Worm (Caenorhabditis elegans) whole organism, young adult: ENCODE measurements around the gene nhr-202.

ENCODE experiments used
- D2030.7 ChIP-seq: fragments of 200-800 bp; sonication (Bioruptor generic); IDR thresholded peaks from 2 replicates; pipeline ENCODE4 v1.3.6; 2022; ENCODE audit warnings: missing genetic modification reagents, missing genetic modification characterization, missing compliant biosample characterization
- F23B12.7 ChIP-seq: sonication (generic microtip); optimal IDR thresholded peaks from 2 replicates; lab custom pipeline; 2017; ENCODE audit warnings: missing genetic modification characterization, mild to moderate bottlenecking, missing compliant biosample characterization, antibody characterized with exemption, moderate library complexity; ENCODE audit not compliant: insufficient read depth
- F37B4.10 ChIP-seq: fragments of 200-800 bp; sonication (Bioruptor generic); IDR thresholded peaks from 2 replicates; pipeline ENCODE4 v1.3.6; 2022; ENCODE audit warnings: missing genetic modification characterization, missing compliant biosample characterization
- F39B2.1 ChIP-seq: fragments of 200-800 bp; sonication (Bioruptor generic); IDR thresholded peaks from 2 replicates; pipeline ENCODE4 v1.3.6; 2022; ENCODE audit warnings: missing genetic modification reagents, missing genetic modification characterization, missing compliant biosample characterization
- K11D2.4 ChIP-seq: fragments of 200-800 bp; sonication (Bioruptor generic); IDR thresholded peaks from 2 replicates; pipeline ENCODE4 v1.3.6; 2022; ENCODE audit warnings: missing genetic modification reagents, missing genetic modification characterization, missing compliant biosample characterization
- T07F8.4 ChIP-seq: sonication (generic microtip); optimal IDR thresholded peaks from 2 replicates; lab custom pipeline; 2016; ENCODE audit warnings: mild to moderate bottlenecking, missing genetic modification characterization, moderate library complexity, missing compliant biosample characterization
- Y79H2A.3 ChIP-seq: fragments of 200-800 bp; sonication (Bioruptor generic); conservative IDR thresholded peaks from 2 replicates; pipeline ENCODE4 v1.3.6; 2022; ENCODE audit warnings: missing genetic modification reagents, missing genetic modification characterization, missing compliant biosample characterization
- akir-1 ChIP-seq: fragments of 200-800 bp; sonication (Bioruptor generic); optimal IDR thresholded peaks from 2 replicates; lab custom pipeline; 2018; ENCODE audit warnings: mild to moderate bottlenecking, missing genetic modification characterization, moderate library complexity, missing compliant biosample characterization
- atf-7 ChIP-seq: sonication (generic microtip); optimal IDR thresholded peaks from 2 replicates; lab custom pipeline; 2017; ENCODE audit warnings: mild to moderate bottlenecking, missing genetic modification characterization, missing compliant biosample characterization
- athp-1 ChIP-seq: sonication (generic microtip); optimal IDR thresholded peaks from 2 replicates; lab custom pipeline; 2017; ENCODE audit warnings: mild to moderate bottlenecking, missing genetic modification characterization, missing compliant biosample characterization
- ceh-40 ChIP-seq: fragments of 200-800 bp; sonication (Bioruptor generic); IDR thresholded peaks from 2 replicates; pipeline ENCODE4 v1.3.6; 2022; ENCODE audit warnings: missing genetic modification characterization, missing compliant biosample characterization
- ceh-58 ChIP-seq: fragments of 200-800 bp; sonication (Bioruptor generic); IDR thresholded peaks from 2 replicates; pipeline ENCODE4 v1.3.6; 2022; ENCODE audit warnings: missing genetic modification characterization, missing compliant biosample characterization
- ceh-91 ChIP-seq: fragments of 200-800 bp; sonication (Bioruptor generic); IDR thresholded peaks from 2 replicates; pipeline ENCODE4 v1.3.6; 2022; ENCODE audit warnings: missing genetic modification reagents, missing genetic modification characterization, missing compliant biosample characterization
- egrh-3 ChIP-seq: fragments of 200-800 bp; sonication (Bioruptor generic); IDR thresholded peaks from 2 replicates; pipeline ENCODE4 v1.3.6; 2022; ENCODE audit warnings: missing genetic modification reagents, missing genetic modification characterization, missing compliant biosample characterization
- ets-4 ChIP-seq: fragments of 200-800 bp; sonication (Bioruptor generic); optimal IDR thresholded peaks from 2 replicates; lab custom pipeline; 2018; ENCODE audit warnings: mild to moderate bottlenecking, missing genetic modification characterization, missing compliant biosample characterization
- hlh-26 ChIP-seq: fragments of 200-800 bp; sonication (Bioruptor generic); conservative IDR thresholded peaks from 2 replicates; pipeline ENCODE4 v1.3.6; 2022; ENCODE audit warnings: missing genetic modification reagents, missing genetic modification characterization, missing compliant biosample characterization
- let-526 ChIP-seq: fragments of 200-800 bp; sonication (Bioruptor generic); IDR thresholded peaks from 2 replicates; pipeline ENCODE4 v1.3.6; 2022; ENCODE audit warnings: missing genetic modification reagents, missing genetic modification characterization, missing compliant biosample characterization
- let-607 ChIP-seq, 2 experiments: fragments of 200-800 bp in 1 of 2; sonication (Bioruptor generic) in 1 of 2; sonication (generic microtip) in 1 of 2; optimal IDR thresholded peaks; 2 replicates each; lab custom pipeline; 2016 to 2018; ENCODE audit warnings: mild to moderate bottlenecking in 2 of 2, missing compliant biosample characterization in 2 of 2, missing genetic modification characterization in 2 of 2, moderate library complexity in 2 of 2, missing genotype in 1 of 2
- lsl-1 ChIP-seq: fragments of 200-800 bp; sonication (Bioruptor generic); optimal IDR thresholded peaks from 2 replicates; lab custom pipeline; 2018; ENCODE audit warnings: mild to moderate bottlenecking, missing genetic modification characterization, moderate library complexity, missing compliant biosample characterization
- madf-10 ChIP-seq: sonication (generic microtip); optimal IDR thresholded peaks from 2 replicates; lab custom pipeline; 2016; ENCODE audit warnings: mild to moderate bottlenecking, missing genetic modification characterization, missing compliant biosample characterization
- mxl-1 ChIP-seq: sonication (generic microtip); optimal IDR thresholded peaks from 2 replicates; lab custom pipeline; 2016; ENCODE audit warnings: missing genetic modification characterization, missing compliant biosample characterization
- nhr-27 ChIP-seq: fragments of 200-800 bp; sonication (Bioruptor generic); optimal IDR thresholded peaks from 2 replicates; lab custom pipeline; 2018; ENCODE audit warnings: mild to moderate bottlenecking, missing genetic modification characterization, moderate library complexity, missing compliant biosample characterization
- nhr-80 ChIP-seq: sonication (generic microtip); optimal IDR thresholded peaks from 2 replicates; lab custom pipeline; 2016; ENCODE audit warnings: missing genetic modification characterization, missing compliant biosample characterization
- nhr-90 ChIP-seq: sonication (generic microtip); optimal IDR thresholded peaks from 2 replicates; lab custom pipeline; 2016; ENCODE audit warnings: missing genotype, mild to moderate bottlenecking, missing genetic modification characterization, missing compliant biosample characterization
- pha-4 ChIP-seq: fragments of 150-350 bp; sonication (generic microtip); optimal IDR thresholded peaks from 2 replicates; lab custom pipeline; 2014; ENCODE audit warnings: missing biosample characterization, missing genetic modification reagents, missing genetic modification characterization
- repo-1 ChIP-seq: sonication (generic microtip); optimal IDR thresholded peaks from 2 replicates; lab custom pipeline; 2017; ENCODE audit warnings: mild to moderate bottlenecking, missing genetic modification characterization, missing compliant biosample characterization
- sdz-38 ChIP-seq: sonication (generic microtip); optimal IDR thresholded peaks from 2 replicates; lab custom pipeline; 2016; ENCODE audit warnings: missing genotype, missing genetic modification characterization, missing compliant biosample characterization
- snpc-1.1 ChIP-seq: sonication (generic microtip); optimal IDR thresholded peaks from 2 replicates; lab custom pipeline; 2017; ENCODE audit warnings: missing genetic modification characterization, mild to moderate bottlenecking, missing compliant biosample characterization, antibody characterized with exemption, moderate library complexity, missing genotype, missing genetic modification reagents; ENCODE audit not compliant: insufficient read depth
- snpc-1.3 ChIP-seq: sonication (generic microtip); optimal IDR thresholded peaks from 2 replicates; lab custom pipeline; 2017; ENCODE audit warnings: missing genetic modification characterization, mild to moderate bottlenecking, missing compliant biosample characterization, antibody characterized with exemption, moderate library complexity, missing genotype, missing genetic modification reagents; ENCODE audit not compliant: insufficient read depth
- sptf-2 ChIP-seq: fragments of 200-800 bp; sonication (Bioruptor generic); optimal IDR thresholded peaks from 2 replicates; lab custom pipeline; 2018; ENCODE audit warnings: mild to moderate bottlenecking, missing genetic modification characterization, missing compliant biosample characterization
- tlf-1 ChIP-seq: fragments of 200-800 bp; sonication (Bioruptor generic); optimal IDR thresholded peaks from 2 replicates; lab custom pipeline; 2018; ENCODE audit warnings: mild to moderate bottlenecking, missing genetic modification characterization, missing compliant biosample characterization
- unc-62 ChIP-seq: fragments of 150-350 bp; optimal IDR thresholded peaks from 2 replicates; lab custom pipeline; 2014; ENCODE audit warnings: missing biosample characterization, missing genetic modification reagents, missing genetic modification characterization
- zim-3 ChIP-seq: sonication (generic microtip); optimal IDR thresholded peaks from 2 replicates; lab custom pipeline; 2017; ENCODE audit warnings: mild to moderate bottlenecking, missing genetic modification characterization, moderate library complexity, missing compliant biosample characterization
- ztf-22 ChIP-seq: fragments of 200-800 bp; sonication (Bioruptor generic); optimal IDR thresholded peaks from 2 replicates; lab custom pipeline; 2018; ENCODE audit warnings: mild to moderate bottlenecking, missing genetic modification characterization, moderate library complexity, missing compliant biosample characterization
- ztf-25 ChIP-seq: fragments of 200-800 bp; sonication (Bioruptor generic); IDR thresholded peaks from 2 replicates; pipeline ENCODE4 v1.3.6; 2022; ENCODE audit warnings: missing genetic modification reagents, missing genetic modification characterization, missing compliant biosample characterization

Gene nhr-202

DNA sequence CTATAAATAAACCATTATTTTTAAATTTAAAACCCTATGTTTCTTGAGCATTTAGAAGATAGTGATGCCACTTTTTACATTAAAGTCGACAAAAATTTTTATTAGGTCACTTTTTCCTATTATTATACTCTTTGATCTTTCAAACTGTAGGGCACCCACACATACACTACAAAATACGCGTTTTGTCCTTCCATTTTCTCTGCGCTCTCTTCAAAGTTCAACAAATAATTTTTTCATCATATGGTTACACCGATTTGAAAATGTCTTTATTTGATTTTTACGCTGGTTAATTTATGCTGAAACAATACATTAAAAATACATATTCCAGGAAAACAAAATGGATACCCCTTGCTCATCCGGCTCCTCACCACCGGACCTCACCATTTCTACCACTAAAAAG lies at the start of gene nhr-202:
Gene nhr-202 (plus strand): TSS at position 326 of the 400 bp plus-strand sequence.
- TF ChIP-seq nhr-80 (peak; percentile 49), snpc-1.3 (tag; lab: Kevin White, UChicago) (no peak), ceh-58 (GFP tag; lab: Robert Waterston, UW) (no peak), nhr-90 (no peak), mxl-1 (no peak), K11D2.4 (GFP tag; lab: Robert Waterston, UW) (no peak)
- TF ChIP-seq, all 124 proteins: peak for 1

DNA sequence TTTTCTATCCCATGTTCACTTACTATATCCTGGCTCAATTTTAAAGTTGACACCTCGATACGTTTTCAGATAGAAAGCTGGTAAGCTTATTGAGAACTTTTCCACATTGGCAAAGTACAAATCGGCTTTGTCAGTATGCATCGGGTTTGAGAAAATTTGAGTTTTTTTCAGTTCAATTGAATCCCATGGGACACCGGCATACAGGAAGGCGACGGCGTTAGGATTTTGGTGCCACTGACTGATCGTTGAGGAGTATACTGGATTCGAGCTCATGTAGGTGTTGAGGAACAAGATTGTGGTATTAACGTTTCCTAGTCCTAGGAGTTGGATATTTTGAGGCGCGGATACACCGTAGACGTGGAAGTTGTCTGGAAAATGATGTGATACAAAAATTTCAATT lies 49.6 kb upstream of the nhr-202 start:
- TF ChIP-seq ztf-22 (GFP tag; lab: Kevin White, UChicago): no peak
- TF ChIP-seq egrh-3 (GFP tag; lab: Robert Waterston, UW): no peak
- TF ChIP-seq F39B2.1 (GFP tag; lab: Robert Waterston, UW): no peak
- TF ChIP-seq T07F8.4: no peak
- TF ChIP-seq sdz-38 (tag; lab: Kevin White, UChicago): no peak
- no peak for TF ChIP-seq let-526
- TF ChIP-seq ceh-40 (GFP tag; lab: Robert Waterston, UW): no peak
- no peak for TF ChIP-seq sptf-2
- no peak for TF ChIP-seq atf-7 (tag; lab: Kevin White, UChicago)
- no peak for TF ChIP-seq D2030.7
- TF ChIP-seq ceh-91 (GFP tag; lab: Robert Waterston, UW): no peak
- no peak for TF ChIP-seq hlh-26
- TF ChIP-seq lsl-1 (GFP tag; lab: Kevin White, UChicago): no peak

DNA sequence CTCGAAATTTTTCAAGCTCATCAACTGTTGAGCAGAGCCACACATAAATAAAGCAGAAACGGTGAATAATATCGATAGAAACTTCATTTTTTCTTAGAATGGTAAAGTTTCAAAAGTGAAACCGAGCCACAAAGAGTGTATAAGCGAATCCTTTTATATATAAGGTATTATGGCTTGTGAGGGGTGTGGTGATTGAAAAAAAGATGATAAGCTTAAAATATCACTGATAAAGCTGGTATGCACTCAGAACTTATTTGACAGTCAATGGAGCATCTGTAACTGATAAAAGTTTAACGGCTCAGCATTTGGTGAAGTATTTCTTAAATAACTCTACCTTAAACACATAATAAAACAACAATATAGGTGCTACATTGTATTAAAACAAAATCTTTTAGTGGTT lies 47.8 kb upstream of the nhr-202 start, which contains the start of gene dod-19:
Gene dod-19 (minus strand): TSS at position 130 of the 400 bp plus-strand sequence.
- peak; percentile 17 for TF ChIP-seq nhr-80
- no peak for TF ChIP-seq snpc-1.1 (tag; lab: Kevin White, UChicago)
- no peak for TF ChIP-seq F37B4.10 (GFP tag; lab: Robert Waterston, UW)

DNA sequence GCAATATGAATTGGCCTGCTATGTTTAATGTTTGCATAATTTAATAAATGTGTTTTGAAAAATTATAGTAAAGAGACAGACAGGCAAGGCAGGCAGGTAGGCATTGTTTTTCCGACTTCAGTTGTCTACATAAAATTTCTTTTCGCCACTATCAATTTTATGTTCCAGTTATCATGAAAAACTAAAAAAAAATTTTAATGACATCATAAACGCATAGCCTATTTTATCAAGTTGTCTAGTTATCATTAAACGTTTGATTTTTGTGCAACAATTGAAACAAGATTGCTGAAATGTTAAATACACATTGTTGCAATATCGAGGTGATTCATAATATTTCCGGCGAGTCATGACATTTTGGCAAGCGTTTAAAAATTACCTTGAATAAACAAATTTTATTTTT lies 47.3 kb upstream of the nhr-202 start:
- TF ChIP-seq unc-62 (GFP tag; lab: Kevin White, UChicago): peak; percentile 46
- peak; percentile 24 for TF ChIP-seq nhr-80
- TF ChIP-seq ztf-25 (GFP tag; lab: Robert Waterston, UW): no peak

DNA sequence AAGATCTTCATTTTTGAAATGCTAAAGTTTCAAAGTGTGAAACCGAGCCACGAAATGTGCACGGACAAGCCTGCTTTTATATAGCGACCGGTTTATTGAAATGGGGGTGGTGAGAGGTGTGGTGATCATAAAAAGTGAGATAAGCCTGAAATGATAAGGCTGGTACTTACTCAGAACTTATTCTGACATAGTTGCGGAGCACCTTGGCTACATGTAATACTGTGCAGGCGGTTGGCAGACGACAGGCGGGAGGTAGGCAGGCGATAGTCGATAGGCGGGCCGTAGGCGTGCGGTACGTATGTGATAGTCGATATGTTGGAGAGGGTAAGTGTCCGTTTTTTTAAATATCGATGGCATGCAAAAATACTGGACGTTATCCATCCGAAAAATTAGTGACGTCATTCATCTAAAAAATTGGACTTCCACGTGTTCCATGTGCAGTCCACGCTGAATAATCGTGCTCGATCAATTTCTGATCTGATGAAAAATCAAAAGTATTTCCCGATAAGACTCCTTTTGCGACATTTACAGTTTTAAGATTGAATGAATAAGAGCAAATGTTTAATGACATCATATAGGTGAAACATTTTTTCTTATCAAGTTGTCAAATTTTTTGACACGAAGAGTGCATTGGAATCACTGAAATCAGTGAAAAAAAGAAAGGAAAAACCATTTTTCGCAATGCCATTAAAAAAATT lies 44.6 kb upstream of the nhr-202 start, which contains the start of gene irg-8:
Gene irg-8 (minus strand): TSS at position 51 of the 698 bp plus-strand sequence.
- TF ChIP-seq zim-3 (tag; lab: Kevin White, UChicago) (no peak), tlf-1 (GFP tag; lab: Kevin White, UChicago) (no peak), nhr-80 (peak; percentile 35), nhr-27 (tag; lab: Kevin White, UChicago) (no peak), unc-62 (GFP tag; lab: Kevin White, UChicago) (peak; percentile 70), lsl-1 (GFP tag; lab: Kevin White, UChicago) (no peak), athp-1 (no peak), ets-4 (GFP tag; lab: Kevin White, UChicago) (no peak), F23B12.7 (tag; lab: Kevin White, UChicago) (no peak), let-607 (tag; optimal IDR thresholded peaks at IDR 0.05; lab: Kevin White, UChicago) (peak in 1 of 2 experiments; percentile 45), Y79H2A.3 (GFP tag; lab: Robert Waterston, UW) (no peak), nhr-90 (no peak), madf-10 (tag; lab: Kevin White, UChicago) (no peak), ztf-22 (GFP tag; lab: Kevin White, UChicago) (no peak), akir-1 (GFP tag; lab: Kevin White, UChicago) (no peak), pha-4 (tag; lab: Kevin White, UChicago) (no peak), atf-7 (tag; lab: Kevin White, UChicago) (peak; percentile 79), repo-1 (no peak)
